Fruit fly (Drosophila melanogaster): Measurements from ENCODE around the gene CG11504.
A peak's percentile ranks its signal among the peaks of the same experiment; 100 is the strongest.

Gene CG11504

DNA sequence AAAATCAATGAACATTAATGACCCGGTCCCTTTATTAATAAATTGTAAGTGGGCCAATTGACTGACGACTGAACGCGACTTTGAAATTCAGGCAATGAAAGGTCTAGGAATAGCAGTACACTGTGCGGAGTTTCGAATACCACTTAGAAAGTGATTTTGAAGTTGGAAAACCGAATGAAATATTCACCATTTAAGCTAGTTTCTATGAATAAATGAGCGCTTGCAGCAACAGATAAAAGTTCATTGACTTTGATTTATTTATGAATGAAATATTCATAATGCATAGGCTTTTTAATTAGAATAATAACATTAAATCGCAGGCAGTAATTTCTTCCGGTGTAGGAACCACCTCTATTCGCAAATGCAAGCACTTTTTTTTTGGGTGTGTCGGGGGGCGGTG is 23.3 kb downstream of the CG11504 start (continued):
- TF ChIP-seq fd102C (GFP tag; optimal IDR thresholded peaks at IDR 0.05) (no peak), Dp (GFP tag; optimal IDR thresholded peaks at IDR 0.05) (no peak), wor (GFP tag; IDR thresholded peaks at IDR 0.05) (no peak), Oaz (GFP tag; IDR thresholded peaks at IDR 0.05) (no peak), HLHmδ (GFP tag; optimal IDR thresholded peaks at IDR 0.05) (no peak), chn (GFP tag; optimal IDR thresholded peaks at IDR 0.05) (no peak), Asciz (GFP tag; optimal IDR thresholded peaks at IDR 0.05) (no peak), CG7556 (GFP tag; optimal IDR thresholded peaks at IDR 0.05) (no peak), p53 (GFP tag; optimal IDR thresholded peaks at IDR 0.05) (no peak), ara (GFP tag; IDR thresholded peaks at IDR 0.05) (peak; percentile 39; the same call in 1 of the 2 replicates), fu2 (GFP tag; optimal IDR thresholded peaks at IDR 0.05) (no peak), CG11504 (tag; optimal IDR thresholded peaks at IDR 0.05) (peak; percentile 53), maf-S (GFP tag; optimal IDR thresholded peaks at IDR 0.05) (no peak), Eip74EF (GFP tag; optimal IDR thresholded peaks at IDR 0.05) (no peak), Antp (GFP tag; optimal IDR thresholded peaks at IDR 0.05) (no peak), oc (tag; optimal IDR thresholded peaks at IDR 0.05) (no peak), rib (GFP tag; IDR thresholded peaks at IDR 0.05) (no peak), pho (GFP tag; optimal IDR thresholded peaks at IDR 0.05) (no peak), ERR (GFP tag; optimal IDR thresholded peaks at IDR 0.05) (no peak), onecut (GFP tag; IDR thresholded peaks at IDR 0.05) (no peak), br (optimal IDR thresholded peaks at IDR 0.05) (no peak), CG4730 (GFP tag; IDR thresholded peaks at IDR 0.05) (0 out of 2 replicates have a peak, but pooled peaks have one; percentile 27), HLH3B (GFP tag; IDR thresholded peaks at IDR 0.05) (0 out of 2 replicates have a peak, but pooled peaks have one; percentile 8), Neu2 (GFP tag; optimal IDR thresholded peaks at IDR 0.05; ENCODE audit: borderline replicate concordance) (no peak), CG7839 (tag; optimal IDR thresholded peaks at IDR 0.05) (peak; percentile 22), Lim3 (GFP tag; IDR thresholded peaks at IDR 0.05) (no peak), Hey (tag; optimal IDR thresholded peaks at IDR 0.05) (no peak), kah (GFP tag; optimal IDR thresholded peaks at IDR 0.05) (no peak), CG18599 (GFP tag; optimal IDR thresholded peaks at IDR 0.05) (peak; percentile 45), bcd (GFP tag; optimal IDR thresholded peaks at IDR 0.05) (peak; percentile 21), tx (GFP tag; optimal IDR thresholded peaks at IDR 0.05) (no peak), Fer1 (GFP tag; optimal IDR thresholded peaks at IDR 0.05) (no peak), Nf-YC (tag; optimal IDR thresholded peaks at IDR 0.05) (no peak), sug (tag; optimal IDR thresholded peaks at IDR 0.05) (no peak), Stat92E (GFP tag; optimal IDR thresholded peaks at IDR 0.05) (no peak), ewg (GFP tag; optimal IDR thresholded peaks at IDR 0.05) (no peak), zfh1 (GFP tag; IDR thresholded peaks at IDR 0.05) (0 out of 3 replicates have a peak, but pooled peaks have one; percentile 46), MTF-1 (GFP tag; optimal IDR thresholded peaks at IDR 0.05; ENCODE audit: borderline replicate concordance) (no peak), bsh (GFP tag; optimal IDR thresholded peaks at IDR 0.05) (peak in 1 of 2 experiments; percentile 29), CG2712 (tag; optimal IDR thresholded peaks at IDR 0.05) (peak; percentile 30), Lhr (GFP tag; optimal IDR thresholded peaks at IDR 0.05) (no peak), trh (GFP tag; optimal IDR thresholded peaks at IDR 0.05) (no peak), ssp (GFP tag; IDR thresholded peaks at IDR 0.05) (no peak), pan (optimal IDR thresholded peaks at IDR 0.05) (no peak), pan (GFP tag; optimal IDR thresholded peaks at IDR 0.05 in 1 of 2, IDR thresholded peaks at IDR 0.05 in 1 of 2) (peak in 1 of 2 experiments; percentile 29), nom (GFP tag; optimal IDR thresholded peaks at IDR 0.05) (no peak), CG8089 (GFP tag; optimal IDR thresholded peaks at IDR 0.05) (no peak), Aef1 (GFP tag; IDR thresholded peaks at IDR 0.05) (no peak), CG17912 (GFP tag; optimal IDR thresholded peaks at IDR 0.05) (no peak), Nf-YB (GFP tag; optimal IDR thresholded peaks at IDR 0.05) (no peak), corto (GFP tag; optimal IDR thresholded peaks at IDR 0.05) (no peak)
